Fruit fly (Drosophila melanogaster): ENCODE results near the gene Irk3.

The Irk3 gene

dm6 chr2L:18702721-18703488, 10.6 kb downstream of the Irk3 start, which contains the start of the genes CG10376 and CG10343 (continued):
- TF ChIP-seq Eip74EF (GFP tag; optimal IDR thresholded peaks at IDR 0.05) (peak; percentile 35 to 68), CG33557 (GFP tag; optimal IDR thresholded peaks at IDR 0.05) (peak; percentile 90), CG9215 (GFP tag; IDR thresholded peaks at IDR 0.05) (peak; percentile 90), Atf-2 (GFP tag; optimal IDR thresholded peaks at IDR 0.05) (peak; percentile 34), CG30431 (GFP tag; optimal IDR thresholded peaks at IDR 0.05) (peak; percentile 82), CG10147 (GFP tag; optimal IDR thresholded peaks at IDR 0.05) (peak; percentile 90), ATbp (GFP tag; optimal IDR thresholded peaks at IDR 0.05) (peak; percentile 74), btn (GFP tag; optimal IDR thresholded peaks at IDR 0.05) (no peak), sob (GFP tag; IDR thresholded peaks at IDR 0.05) (peak; percentile 89), tx (GFP tag; optimal IDR thresholded peaks at IDR 0.05) (peak; percentile 27), Xbp1 (GFP tag; optimal IDR thresholded peaks at IDR 0.05) (peak; percentile 93), CG15514 (GFP tag; optimal IDR thresholded peaks at IDR 0.05) (peak; percentile 98), Oaz (GFP tag; IDR thresholded peaks at IDR 0.05) (peak; percentile 76), Jarid2 (GFP tag; optimal IDR thresholded peaks at IDR 0.05) (peak; percentile 29), CG7987 (GFP tag; optimal IDR thresholded peaks at IDR 0.05) (peak; percentile 58), ash1 (GFP tag; optimal IDR thresholded peaks at IDR 0.05) (no peak), H2.0 (GFP tag; IDR thresholded peaks at IDR 0.05) (peak; percentile 77), az2 (GFP tag; optimal IDR thresholded peaks at IDR 0.05) (peak; percentile 88), YL-1 (GFP tag; optimal IDR thresholded peaks at IDR 0.05) (peak; percentile 54), CG13424 (tag; optimal IDR thresholded peaks at IDR 0.05) (peak; percentile 95), Spps (tag; optimal IDR thresholded peaks at IDR 0.05) (peak; percentile 72), Ravus (GFP tag; IDR thresholded peaks at IDR 0.05) (peak; percentile 57), CG10267 (tag; optimal IDR thresholded peaks at IDR 0.05) (peak; percentile 85), CG17829 (tag; optimal IDR thresholded peaks at IDR 0.05) (peak; percentile 95), CG12299 (tag; optimal IDR thresholded peaks at IDR 0.05) (peak; percentile 87), ssp (GFP tag; IDR thresholded peaks at IDR 0.05) (peak; percentile 99), CG4707 (GFP tag; optimal IDR thresholded peaks at IDR 0.05) (peak; percentile 9), gem (tag; optimal IDR thresholded peaks at IDR 0.05) (peak; percentile 97), CHES-1-like (GFP tag; optimal IDR thresholded peaks at IDR 0.05) (peak; percentile 49), CG17359 (tag; optimal IDR thresholded peaks at IDR 0.05) (peak; percentile 83), CG7556 (GFP tag; optimal IDR thresholded peaks at IDR 0.05) (peak; percentile 85), grn (GFP tag; optimal IDR thresholded peaks at IDR 0.05) (peak; percentile 50), MTF-1 (GFP tag; optimal IDR thresholded peaks at IDR 0.05; ENCODE audit: borderline replicate concordance) (no peak), exex (tag; optimal IDR thresholded peaks at IDR 0.05) (peak; percentile 68), CG4328 (GFP tag; optimal IDR thresholded peaks at IDR 0.05) (peak; percentile 78), Bteb2 (GFP tag; optimal IDR thresholded peaks at IDR 0.05) (no peak), hth (optimal IDR thresholded peaks at IDR 0.05) (no peak), Mad (GFP tag; optimal IDR thresholded peaks at IDR 0.05) (peak; percentile 72), CG17328 (GFP tag; IDR thresholded peaks at IDR 0.05) (peak; percentile 72), HmgD (GFP tag; optimal IDR thresholded peaks at IDR 0.05) (no peak), Atf6 (GFP tag; IDR thresholded peaks at IDR 0.05) (peak; percentile 80), CG7839 (tag; optimal IDR thresholded peaks at IDR 0.05) (peak; percentile 95), CTCF (GFP tag; optimal IDR thresholded peaks at IDR 0.05) (peak; percentile 24), CG34422 (GFP tag; IDR thresholded peaks at IDR 0.05) (peak; percentile 78; the same call in 2 of the 3 replicates), CG7745 (tag; optimal IDR thresholded peaks at IDR 0.05) (no peak), ci (GFP tag; IDR thresholded peaks at IDR 0.05) (0 out of 3 replicates have a peak, but pooled peaks have one; percentile 43)

Data from whole organism, embryonic.